Fruit fly (Drosophila melanogaster) whole organism, embryonic: ENCODE results near the gene shf.

Experiments used
- ATbp ChIP-seq: fragments of 200-800 bp; sonication (Bioruptor generic); optimal IDR thresholded peaks from 2 replicates; lab custom pipeline; 2017; ENCODE audit warnings: missing biosample characterization, mild to moderate bottlenecking, missing genetic modification characterization, missing genetic modification reagents
- Atf-2 ChIP-seq: fragments of 200-800 bp; sonication (Bioruptor generic); optimal IDR thresholded peaks from 2 replicates; lab custom pipeline; 2016; ENCODE audit warnings: missing biosample characterization, missing genetic modification characterization
- B-H2 ChIP-seq: fragments of 200-800 bp; sonication (Bioruptor generic); optimal IDR thresholded peaks from 2 replicates; lab custom pipeline; 2018; ENCODE audit warnings: missing biosample characterization, mild to moderate bottlenecking, missing genetic modification characterization
- CG10267 ChIP-seq: fragments of 200-800 bp; sonication (Bioruptor generic); optimal IDR thresholded peaks from 2 replicates; lab custom pipeline; 2018; ENCODE audit warnings: missing biosample characterization, mild to moderate bottlenecking, missing genetic modification characterization, moderate library complexity
- CG10274 ChIP-seq: fragments of 200-800 bp; sonication (Bioruptor generic); optimal IDR thresholded peaks from 3 replicates; lab custom pipeline; 2017; ENCODE audit warnings: missing biosample characterization, mild to moderate bottlenecking, missing genetic modification characterization
- CG13424 ChIP-seq: fragments of 200-800 bp; sonication (Bioruptor generic); optimal IDR thresholded peaks from 2 replicates; lab custom pipeline; 2019; ENCODE audit warnings: missing biosample characterization, mild to moderate bottlenecking, missing genetic modification characterization, moderate library complexity
- CG14710 ChIP-seq: fragments of 200-800 bp; sonication (Bioruptor generic); optimal IDR thresholded peaks from 3 replicates; lab custom pipeline; 2019; ENCODE audit warnings: missing biosample characterization, mild to moderate bottlenecking, missing genetic modification characterization, moderate library complexity
- CG14860 ChIP-seq: fragments of 200-800 bp; sonication (Bioruptor generic); IDR thresholded peaks from 3 replicates; pipeline ENCODE4 v1.3.6; 2022; ENCODE audit warnings: missing biosample characterization, missing genetic modification characterization; ENCODE audit not compliant: partially characterized antibody
- CG17612 ChIP-seq: fragments of 200-800 bp; sonication (Bioruptor generic); IDR thresholded peaks from 2 replicates; pipeline ENCODE4 v1.3.6; 2022; ENCODE audit warnings: missing biosample characterization, missing genetic modification characterization
- CG2199 ChIP-seq: fragments of 200-800 bp; sonication (Bioruptor generic); IDR thresholded peaks from 3 replicates; pipeline ENCODE4 v1.3.6; 2022; ENCODE audit warnings: missing biosample characterization, missing genetic modification characterization
- CG2202 ChIP-seq: fragments of 200-800 bp; sonication (Bioruptor generic); optimal IDR thresholded peaks from 2 replicates; lab custom pipeline; 2018; ENCODE audit warnings: missing biosample characterization, mild to moderate bottlenecking, missing genetic modification characterization
- CG2712 ChIP-seq: fragments of 200-800 bp; optimal IDR thresholded peaks from 3 replicates; lab custom pipeline; 2019; ENCODE audit warnings: missing biosample characterization, mild to moderate bottlenecking, missing genetic modification characterization, moderate library complexity
- CG2875 ChIP-seq: fragments of 200-800 bp; sonication (Bioruptor generic); optimal IDR thresholded peaks from 2 replicates; lab custom pipeline; 2017; ENCODE audit warnings: missing biosample characterization, mild to moderate bottlenecking, missing genetic modification characterization, missing genetic modification reagents
- CG30020 ChIP-seq: fragments of 200-800 bp; optimal IDR thresholded peaks from 2 replicates; lab custom pipeline; 2019; ENCODE audit warnings: missing biosample characterization, mild to moderate bottlenecking, missing genetic modification characterization, moderate library complexity
- CG31224 ChIP-seq: fragments of 200-800 bp; sonication (Bioruptor generic); IDR thresholded peaks from 2 replicates; pipeline ENCODE4 v1.3.6; 2022; ENCODE audit warnings: missing biosample characterization, missing genetic modification characterization
- CG34422 ChIP-seq: fragments of 200-800 bp; sonication (Bioruptor generic); IDR thresholded peaks from 3 replicates; pipeline ENCODE4 v1.3.6; 2022; ENCODE audit warnings: missing biosample characterization, missing genetic modification characterization
- CG4424 ChIP-seq: fragments of 200-800 bp; sonication (Bioruptor generic); optimal IDR thresholded peaks from 3 replicates; lab custom pipeline; 2016; ENCODE audit warnings: missing biosample characterization, missing genetic modification characterization
- CG4617 ChIP-seq: fragments of 200-800 bp; sonication (Bioruptor generic); optimal IDR thresholded peaks from 3 replicates; lab custom pipeline; 2016; ENCODE audit warnings: missing biosample characterization, missing genetic modification characterization, borderline replicate concordance
- CG5245 ChIP-seq: fragments of 200-800 bp; sonication (Bioruptor generic); optimal IDR thresholded peaks from 3 replicates; lab custom pipeline; 2016; ENCODE audit warnings: missing biosample characterization, missing genetic modification characterization
- CG7271 ChIP-seq: fragments of 200-800 bp; sonication (Bioruptor generic); optimal IDR thresholded peaks from 2 replicates; lab custom pipeline; 2018; ENCODE audit warnings: missing biosample characterization, mild to moderate bottlenecking, missing genetic modification characterization, moderate library complexity
- CG8478 ChIP-seq: fragments of >200 bp; optimal IDR thresholded peaks from 2 replicates; lab custom pipeline; 2018
- CHES-1-like ChIP-seq: fragments of 200-800 bp; sonication (Bioruptor generic); optimal IDR thresholded peaks from 2 replicates; lab custom pipeline; 2016; ENCODE audit warnings: missing biosample characterization, missing genetic modification characterization
- Dref ChIP-seq: fragments of 200-800 bp; sonication (Bioruptor generic); IDR thresholded peaks from 2 replicates; pipeline ENCODE4 v1.3.6; 2022; ENCODE audit warnings: missing biosample characterization, missing genetic modification characterization
- Gsc ChIP-seq: fragments of 200-800 bp; sonication (Bioruptor generic); IDR thresholded peaks from 2 replicates; pipeline ENCODE4 v1.3.6; 2022; ENCODE audit warnings: missing biosample characterization, missing genetic modification characterization
- HLHmδ ChIP-seq: fragments of 200-800 bp; sonication (Bioruptor generic); optimal IDR thresholded peaks from 2 replicates; lab custom pipeline; 2018; ENCODE audit warnings: missing biosample characterization, mild to moderate bottlenecking, missing genetic modification characterization, moderate library complexity
- HmgD ChIP-seq: fragments of 200-800 bp; sonication (Bioruptor generic); optimal IDR thresholded peaks from 3 replicates; lab custom pipeline; 2016; ENCODE audit warnings: missing biosample characterization, missing genetic modification characterization
- Hmr ChIP-seq: fragments of 200-800 bp; sonication (Bioruptor generic); optimal IDR thresholded peaks from 3 replicates; lab custom pipeline; 2017; ENCODE audit warnings: mild to moderate bottlenecking, missing biosample characterization, missing genetic modification reagents, missing genetic modification characterization
- Mad ChIP-seq: fragments of 200-800 bp; sonication (Bioruptor generic); optimal IDR thresholded peaks from 2 replicates; lab custom pipeline; 2016; ENCODE audit warnings: missing biosample characterization, missing genetic modification characterization
- Mes4 ChIP-seq: fragments of 200-800 bp; sonication (Bioruptor generic); optimal IDR thresholded peaks from 2 replicates; lab custom pipeline; 2016; ENCODE audit warnings: missing biosample characterization, missing genetic modification characterization
- Ravus ChIP-seq: fragments of 200-800 bp; sonication (Bioruptor generic); IDR thresholded peaks from 2 replicates; pipeline ENCODE4 v1.3.6; 2022; ENCODE audit warnings: missing biosample characterization, missing genetic modification characterization
- bsh ChIP-seq, 2 experiments: fragments of 200-800 bp; sonication (Bioruptor generic); optimal IDR thresholded peaks; 2 replicates each; lab custom pipeline; 2017 to 2018; ENCODE audit warnings: mild to moderate bottlenecking in 2 of 2, missing biosample characterization in 2 of 2, missing genetic modification characterization in 2 of 2, moderate library complexity in 1 of 2
- ems ChIP-seq: fragments of 200-800 bp; sonication (Bioruptor generic); optimal IDR thresholded peaks from 3 replicates; lab custom pipeline; 2016; ENCODE audit warnings: missing biosample characterization, missing genetic modification characterization
- eve ChIP-seq, 2 experiments: fragments of >200 bp; optimal IDR thresholded peaks; 2 replicates each; lab custom pipeline; 2017; ENCODE audit warnings: missing biosample characterization in 2 of 2, missing genetic modification characterization in 2 of 2
- fd96Cb ChIP-seq: fragments of 200-800 bp; sonication (Bioruptor generic); optimal IDR thresholded peaks from 2 replicates; lab custom pipeline; 2018; ENCODE audit warnings: missing biosample characterization, mild to moderate bottlenecking, missing genetic modification characterization, moderate library complexity
- gro ChIP-seq: fragments of 200-800 bp; sonication (Bioruptor generic); optimal IDR thresholded peaks from 2 replicates; lab custom pipeline; 2016; ENCODE audit warnings: missing biosample characterization, missing genetic modification characterization
- hb ChIP-seq: fragments of 200-800 bp; sonication (Bioruptor generic); IDR thresholded peaks from 3 replicates; pipeline ENCODE4 v1.3.6; 2022; ENCODE audit warnings: missing biosample characterization, missing genetic modification characterization; ENCODE audit not compliant: partially characterized antibody
- lab ChIP-seq: fragments of 200-800 bp; sonication (Bioruptor generic); optimal IDR thresholded peaks from 3 replicates; lab custom pipeline; 2017; ENCODE audit warnings: missing biosample characterization, missing genetic modification characterization, mild to moderate bottlenecking, moderate library complexity, missing genetic modification reagents
- lmd ChIP-seq: fragments of 200-800 bp; sonication (Bioruptor generic); IDR thresholded peaks from 2 replicates; pipeline ENCODE4 v1.3.6; 2022; ENCODE audit warnings: missing biosample characterization, missing genetic modification characterization
- nerfin-1 ChIP-seq: fragments of 200-800 bp; sonication (Bioruptor generic); optimal IDR thresholded peaks from 3 replicates; lab custom pipeline; 2019; ENCODE audit warnings: missing biosample characterization, mild to moderate bottlenecking, missing genetic modification characterization, moderate library complexity
- odd ChIP-seq: fragments of 200-800 bp; sonication (Bioruptor generic); optimal IDR thresholded peaks from 2 replicates; lab custom pipeline; 2017; ENCODE audit warnings: missing biosample characterization, mild to moderate bottlenecking, missing genetic modification characterization
- pfk ChIP-seq: fragments of 200-800 bp; sonication (Bioruptor generic); optimal IDR thresholded peaks from 2 replicates; lab custom pipeline; 2018; ENCODE audit warnings: missing biosample characterization, mild to moderate bottlenecking, missing genetic modification characterization, moderate library complexity
- pnt ChIP-seq: fragments of 200-800 bp; sonication (Bioruptor generic); optimal IDR thresholded peaks from 3 replicates; lab custom pipeline; 2016; ENCODE audit warnings: missing biosample characterization, missing genetic modification characterization
- rib ChIP-seq: fragments of 200-800 bp; sonication (Bioruptor generic); IDR thresholded peaks from 2 replicates; pipeline ENCODE4 v1.3.6; 2022; ENCODE audit warnings: missing biosample characterization, missing genetic modification characterization
- sens ChIP-seq: fragments of 200-800 bp; sonication (Bioruptor generic); peaks from one replicate; lab custom pipeline; 2016; ENCODE audit warnings: missing biosample characterization, missing genetic modification characterization
- slbo ChIP-seq: fragments of 200-800 bp; sonication (Bioruptor generic); IDR thresholded peaks from 2 replicates; pipeline ENCODE4 v1.3.6; 2022; ENCODE audit warnings: missing biosample characterization, missing genetic modification characterization
- so ChIP-seq: fragments of 200-800 bp; sonication (Bioruptor generic); IDR thresholded peaks from 3 replicates; pipeline ENCODE4 v1.3.6; 2022; ENCODE audit warnings: missing biosample characterization, missing genetic modification characterization
- tgo ChIP-seq: fragments of 200-800 bp; sonication (Bioruptor generic); IDR thresholded peaks from 3 replicates; pipeline ENCODE4 v1.3.6; 2022; ENCODE audit warnings: missing biosample characterization, missing genetic modification characterization
- tll ChIP-seq, 2 experiments: fragments of 200-800 bp in 1 of 2; fragments of >200 bp in 1 of 2; sonication (Bioruptor generic) in 1 of 2; optimal IDR thresholded peaks; 2 replicates each; lab custom pipeline; 2017 to 2019; ENCODE audit warnings: missing biosample characterization in 2 of 2, missing genetic modification characterization in 2 of 2, mild to moderate bottlenecking in 1 of 2, moderate library complexity in 1 of 2
- toy ChIP-seq: fragments of 200-800 bp; sonication (Bioruptor generic); IDR thresholded peaks from 2 replicates; pipeline ENCODE4 v1.3.6; 2022; ENCODE audit warnings: missing biosample characterization, missing genetic modification characterization
- trem ChIP-seq: fragments of 200-800 bp; optimal IDR thresholded peaks from 3 replicates; lab custom pipeline; 2019; ENCODE audit warnings: missing biosample characterization, mild to moderate bottlenecking, missing genetic modification characterization, moderate library complexity

The shf gene

DNA sequence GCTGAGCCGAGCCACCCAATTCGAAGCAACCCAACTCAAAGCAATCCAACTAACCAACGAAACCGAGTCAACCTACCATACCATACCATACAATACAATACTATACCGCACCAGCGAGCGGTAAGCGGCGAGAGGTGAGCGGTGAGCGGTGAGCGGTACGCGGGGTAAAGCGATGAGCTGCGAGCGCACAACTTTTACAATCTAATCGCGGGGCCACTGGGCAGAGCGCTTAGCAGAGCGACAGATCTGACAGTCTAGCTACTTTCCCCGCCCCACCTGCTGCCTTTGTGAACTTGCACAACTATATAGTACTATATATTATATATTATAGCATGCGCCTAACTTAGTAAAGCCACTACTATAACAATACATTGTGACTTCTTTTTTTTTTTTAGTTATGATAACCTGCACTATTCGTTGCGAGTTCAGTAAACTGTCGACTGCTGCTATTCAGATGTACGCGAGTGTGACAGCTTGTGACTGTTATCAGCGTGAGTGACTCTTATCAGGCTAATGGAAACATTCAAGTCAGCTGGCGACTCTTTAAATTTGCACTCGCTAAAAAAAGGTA, 21.4 kb upstream of the shf start (continued):
- TF ChIP-seq Hmr (GFP tag; lab: Kevin White, UChicago) (peak; percentile 52), rib (GFP tag; lab: Robert Waterston, UW) (peak; percentile 68), CG2199 (peak; percentile 98), fd96Cb (peak; percentile 27), CG31224 (no peak), HLHmδ (GFP tag; lab: Kevin White, UChicago) (no peak), CG2202 (no peak), ems (GFP tag; lab: Kevin White, UChicago) (no peak), CG5245 (GFP tag; lab: Kevin White, UChicago) (no peak), CG4424 (GFP tag; lab: Kevin White, UChicago) (peak; percentile 45), pfk (no peak), CG8478 (lab: Kevin White, UChicago) (no peak), CG2712 (peak; percentile 41), HmgD (no peak), Ravus (no peak), ATbp (GFP tag; lab: Kevin White, UChicago) (peak; percentile 17), Atf-2 (no peak), gro (peak; percentile 20), nerfin-1 (tag; lab: Kevin White, UChicago) (no peak), tll (GFP tag; optimal IDR thresholded peaks at IDR 0.05; lab: Kevin White, UChicago) (no peak), CG14710 (peak; percentile 4), Mad (no peak), so (no peak), CG34422 (GFP tag; lab: Robert Waterston, UW) (0 out of 3 replicates have a peak, but pooled peaks have one; percentile 56), slbo (GFP tag; lab: Robert Waterston, UW) (peak; percentile 32; the same call in 1 of the 2 replicates), CG10274 (GFP tag; lab: Kevin White, UChicago) (no peak), eve (GFP tag; optimal IDR thresholded peaks at IDR 0.05; lab: Kevin White, UChicago) (peak in 1 of 2 experiments; percentile 15), CG10267 (tag; lab: Kevin White, UChicago) (peak; percentile 20), lab (GFP tag; lab: Kevin White, UChicago) (peak; percentile 62), CG17612 (GFP tag; lab: Robert Waterston, UW) (no peak), bsh (GFP tag; optimal IDR thresholded peaks at IDR 0.05; lab: Kevin White, UChicago) (peak in 1 of 2 experiments; percentile 42), Dref (no peak), trem (tag; lab: Kevin White, UChicago) (no peak), CG7271 (tag; lab: Kevin White, UChicago) (no peak), CG13424 (tag; lab: Kevin White, UChicago) (peak; percentile 37), pnt (no peak), sens (GFP tag; lab: Kevin White, UChicago) (peak; percentile 50), odd (GFP tag; lab: Kevin White, UChicago) (peak; percentile 43), CG4617 (GFP tag; lab: Kevin White, UChicago) (no peak), Mes4 (no peak), toy (GFP tag; lab: Robert Waterston, UW) (no peak), CG14860 (GFP tag; lab: Robert Waterston, UW) (no peak), hb (no peak), B-H2 (GFP tag; lab: Kevin White, UChicago) (peak; percentile 20), Gsc (GFP tag; lab: Robert Waterston, UW) (no peak), tgo (peak; percentile 16; the same call in 1 of the 3 replicates), lmd (GFP tag; lab: Robert Waterston, UW) (peak; percentile 30; the same call in 1 of the 2 replicates), CG30020 (tag; lab: Kevin White, UChicago) (no peak), CHES-1-like (GFP tag; lab: Kevin White, UChicago) (no peak), CG2875 (GFP tag; lab: Kevin White, UChicago) (no peak)
